Worm (Caenorhabditis elegans) whole organism, L4/young adult: ENCODE results near the gene C32D5.11.

ENCODE experiments used
- W03F9.2 ChIP-seq: fragments of 150-350 bp; optimal IDR thresholded peaks from 2 replicates; lab custom pipeline; 2014; ENCODE audit warnings: missing biosample characterization, missing genetic modification characterization
- dao-5 ChIP-seq: sonication (generic microtip); optimal IDR thresholded peaks from 2 replicates; lab custom pipeline; 2016; ENCODE audit warnings: missing genotype, missing genetic modification characterization, moderate library complexity, missing compliant biosample characterization
- him-1 ChIP-seq: sonication (generic microtip); optimal IDR thresholded peaks from 2 replicates; lab custom pipeline; 2016; ENCODE audit warnings: missing genotype, missing genetic modification reagents, missing genetic modification characterization, missing compliant biosample characterization

DNA sequence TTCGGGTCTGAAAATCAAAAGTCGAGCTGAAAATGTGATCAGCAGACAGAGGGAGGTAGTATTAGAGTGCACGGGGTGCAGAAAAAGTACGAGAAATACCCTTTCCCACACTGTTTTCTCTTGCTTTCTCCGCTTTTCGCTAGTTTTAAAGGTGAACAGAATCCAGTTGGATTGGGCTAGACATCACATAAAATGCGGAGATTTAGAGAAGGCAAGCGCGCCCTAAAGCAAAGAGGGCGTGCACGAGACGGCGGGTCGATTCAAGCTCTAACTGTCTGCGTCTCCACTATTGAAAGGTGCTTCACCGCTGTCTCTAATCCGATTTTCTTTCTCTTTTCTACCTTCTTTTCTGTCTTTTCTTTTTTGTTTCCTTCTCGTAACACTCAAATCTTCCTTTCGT lies 14.9 kb upstream of the C32D5.11 start:
- peak; percentile 81 for TF ChIP-seq W03F9.2 (tag; lab: Kevin White, UChicago)
- TF ChIP-seq dao-5 = no peak
- TF ChIP-seq him-1 (tag; lab: Kevin White, UChicago) = no peak
